Worm (Caenorhabditis elegans) whole organism, midembryonic: ENCODE measurements around the gene str-196.

ENCODE experiments used
- T22C8.4 ChIP-seq: fragments of 200-800 bp; sonication (Bioruptor generic); IDR thresholded peaks from 2 replicates; pipeline ENCODE4 v1.3.6; 2022; ENCODE audit warnings: missing genetic modification characterization, missing compliant biosample characterization
- flt-1 ChIP-seq: fragments of 200-800 bp; sonication (Bioruptor generic); IDR thresholded peaks from 2 replicates; pipeline ENCODE4 v1.3.6; 2022; ENCODE audit warnings: missing genetic modification characterization, missing compliant biosample characterization
- med-1 ChIP-seq: sonication (generic microtip); optimal IDR thresholded peaks from 2 replicates; lab custom pipeline; 2017; ENCODE audit warnings: missing genetic modification characterization, mild to moderate bottlenecking, missing compliant biosample characterization, antibody characterized with exemption, missing genetic modification reagents; ENCODE audit not compliant: insufficient read depth

DNA sequence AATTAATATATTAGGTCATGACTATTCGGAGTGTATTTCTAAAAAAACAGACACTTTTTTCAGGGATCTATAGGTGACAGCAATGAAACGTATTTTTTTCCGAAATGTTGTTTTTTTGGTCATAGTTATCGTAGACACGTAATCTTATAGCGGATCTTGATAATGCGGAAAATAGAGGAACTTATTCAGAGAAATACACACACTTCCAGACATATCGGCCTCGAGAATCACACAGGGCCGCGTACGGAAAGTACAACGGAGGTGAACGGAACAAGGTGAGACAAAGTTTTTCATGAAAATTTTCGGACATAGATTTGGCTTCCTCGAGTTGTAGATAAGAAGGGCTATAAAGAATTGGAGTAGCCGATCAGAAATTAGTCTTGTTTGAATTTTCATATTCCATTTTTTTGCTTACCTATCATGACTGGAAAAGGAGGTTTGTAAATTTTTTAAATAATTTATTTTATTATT lies 47.5 kb downstream of the str-196 start, which contains the start of gene nhr-155:
- TF ChIP-seq flt-1 (GFP tag; lab: Robert Waterston, UW) (no peak), T22C8.4 (no peak), med-1 (GFP tag; lab: Kevin White, UChicago) (no peak)
